Fruit fly (Drosophila melanogaster) whole organism, prepupa: Measurements from ENCODE around the gene Ing5.

Experiments used
- Blimp-1 ChIP-seq: fragments of 200-800 bp; sonication (Bioruptor generic); optimal IDR thresholded peaks from 3 replicates; lab custom pipeline; 2017; ENCODE audit warnings: missing biosample characterization, missing genetic modification characterization, mild to moderate bottlenecking, moderate library complexity, missing genetic modification reagents
- CG10631 ChIP-seq: fragments of 200-800 bp; sonication (Bioruptor generic); optimal IDR thresholded peaks from 2 replicates; lab custom pipeline; 2016; ENCODE audit warnings: missing biosample characterization, missing genetic modification characterization
- CG10669 ChIP-seq: fragments of 200-800 bp; sonication (Bioruptor generic); optimal IDR thresholded peaks from 3 replicates; lab custom pipeline; 2018; ENCODE audit warnings: missing biosample characterization, mild to moderate bottlenecking, missing genetic modification characterization, moderate library complexity
- CG11762 ChIP-seq: fragments of 200-800 bp; sonication (Bioruptor generic); optimal IDR thresholded peaks from 3 replicates; lab custom pipeline; 2016; ENCODE audit warnings: missing biosample characterization, missing genetic modification characterization; ENCODE audit not compliant: insufficient read depth
- CG11902 ChIP-seq: fragments of 200-800 bp; sonication (Bioruptor generic); optimal IDR thresholded peaks from 3 replicates; lab custom pipeline; 2016; ENCODE audit warnings: missing biosample characterization, missing genetic modification characterization
- CG15336 ChIP-seq: fragments of 200-800 bp; sonication (Bioruptor generic); IDR thresholded peaks from 2 replicates; pipeline ENCODE4 v1.3.6; 2022; ENCODE audit warnings: missing biosample characterization, missing genetic modification characterization
- CG1621 ChIP-seq: fragments of 200-800 bp; sonication (Bioruptor generic); optimal IDR thresholded peaks from 3 replicates; lab custom pipeline; 2018; ENCODE audit warnings: missing biosample characterization, mild to moderate bottlenecking, missing genetic modification characterization
- CG3032 ChIP-seq: fragments of 200-800 bp; optimal IDR thresholded peaks from 2 replicates; lab custom pipeline; 2019; ENCODE audit warnings: missing biosample characterization, mild to moderate bottlenecking, missing genetic modification characterization, moderate library complexity
- CG31627 ChIP-seq: fragments of 200-800 bp; sonication (Bioruptor generic); optimal IDR thresholded peaks from 3 replicates; lab custom pipeline; 2016; ENCODE audit warnings: missing biosample characterization, missing genetic modification characterization
- CG32006 ChIP-seq: fragments of 200-800 bp; sonication (Bioruptor generic); optimal IDR thresholded peaks from 3 replicates; lab custom pipeline; 2017; ENCODE audit warnings: missing biosample characterization, mild to moderate bottlenecking, missing genetic modification characterization
- CG3919 ChIP-seq: fragments of 200-800 bp; sonication (Bioruptor generic); optimal IDR thresholded peaks from 3 replicates; lab custom pipeline; 2016; ENCODE audit warnings: missing biosample characterization, missing genetic modification characterization
- CG4318 ChIP-seq: fragments of 200-800 bp; sonication (Bioruptor generic); optimal IDR thresholded peaks from 3 replicates; lab custom pipeline; 2017; ENCODE audit warnings: missing biosample characterization, mild to moderate bottlenecking, missing genetic modification characterization
- CG6163 ChIP-seq: fragments of 200-800 bp; sonication (Bioruptor generic); IDR thresholded peaks from 3 replicates; pipeline ENCODE4 v1.3.6; 2022; ENCODE audit warnings: missing biosample characterization, missing genetic modification characterization
- CG6276 ChIP-seq: fragments of 200-800 bp; sonication (Bioruptor generic); optimal IDR thresholded peaks from 2 replicates; lab custom pipeline; 2017; ENCODE audit warnings: missing biosample characterization, mild to moderate bottlenecking, missing genetic modification characterization
- CG6792 ChIP-seq: fragments of 200-800 bp; sonication (Bioruptor generic); optimal IDR thresholded peaks from 3 replicates; lab custom pipeline; 2016; ENCODE audit warnings: missing biosample characterization, missing genetic modification characterization
- CG6808 ChIP-seq: fragments of 200-800 bp; sonication (Bioruptor generic); optimal IDR thresholded peaks from 3 replicates; lab custom pipeline; 2017; ENCODE audit warnings: missing biosample characterization, missing genetic modification characterization, mild to moderate bottlenecking, moderate library complexity, missing genetic modification reagents
- CG6854 ChIP-seq: fragments of 200-800 bp; sonication (Bioruptor generic); optimal IDR thresholded peaks from 2 replicates; lab custom pipeline; 2017; ENCODE audit warnings: missing biosample characterization, mild to moderate bottlenecking, missing genetic modification characterization
- CG7368 ChIP-seq: fragments of 200-800 bp; sonication (Bioruptor generic); optimal IDR thresholded peaks from 3 replicates; lab custom pipeline; 2016; ENCODE audit warnings: missing biosample characterization, missing genetic modification characterization
- CG8119 ChIP-seq: fragments of 200-800 bp; sonication (Bioruptor generic); IDR thresholded peaks from 3 replicates; pipeline ENCODE4 v1.3.6; 2022; ENCODE audit warnings: missing biosample characterization, missing genetic modification characterization
- CG8319 ChIP-seq: fragments of 200-800 bp; sonication (Bioruptor generic); optimal IDR thresholded peaks from 3 replicates; lab custom pipeline; 2016; ENCODE audit warnings: missing biosample characterization, missing genetic modification characterization
- CG8632 ChIP-seq: fragments of 200-800 bp; sonication (Bioruptor generic); optimal IDR thresholded peaks from 3 replicates; lab custom pipeline; 2016; ENCODE audit warnings: missing biosample characterization, missing genetic modification characterization
- Eip78C ChIP-seq: fragments of 200-800 bp; sonication (Bioruptor generic); peaks from one replicate; lab custom pipeline; 2016; ENCODE audit warnings: missing biosample characterization, missing genetic modification characterization
- Eip93F ChIP-seq: fragments of 200-800 bp; sonication (Bioruptor generic); optimal IDR thresholded peaks from 2 replicates; lab custom pipeline; 2016; ENCODE audit warnings: missing biosample characterization, mild to moderate bottlenecking, missing genetic modification characterization
- Ets21C ChIP-seq: fragments of 200-800 bp; sonication (Bioruptor generic); optimal IDR thresholded peaks from 3 replicates; lab custom pipeline; 2016; ENCODE audit warnings: missing biosample characterization, missing genetic modification characterization
- Ets96B ChIP-seq: fragments of 200-800 bp; optimal IDR thresholded peaks from 2 replicates; lab custom pipeline; 2019; ENCODE audit warnings: missing biosample characterization, mild to moderate bottlenecking, missing genetic modification characterization, moderate library complexity
- Gug ChIP-seq: fragments of 200-800 bp; sonication (Bioruptor generic); IDR thresholded peaks from 2 replicates; pipeline ENCODE4 v1.3.6; 2022; ENCODE audit warnings: missing biosample characterization, missing genetic modification characterization
- Hr38 ChIP-seq: sonication (Bioruptor generic); optimal IDR thresholded peaks from 2 replicates; lab custom pipeline; 2016; ENCODE audit warnings: missing biosample characterization, missing genetic modification characterization
- Hr4 ChIP-seq: fragments of 200-800 bp; sonication (Bioruptor generic); optimal IDR thresholded peaks from 3 replicates; lab custom pipeline; 2016; ENCODE audit warnings: missing biosample characterization, missing genetic modification characterization
- Lpt ChIP-seq: fragments of 200-800 bp; sonication (Bioruptor generic); optimal IDR thresholded peaks from 3 replicates; lab custom pipeline; 2016; ENCODE audit warnings: missing biosample characterization, missing genetic modification characterization
- Met ChIP-seq: fragments of 200-800 bp; sonication (Bioruptor generic); optimal IDR thresholded peaks from 3 replicates; lab custom pipeline; 2016; ENCODE audit warnings: missing biosample characterization, missing genetic modification characterization
- OdsH ChIP-seq: fragments of 200-800 bp; sonication (Bioruptor generic); optimal IDR thresholded peaks from 3 replicates; lab custom pipeline; 2016; ENCODE audit warnings: missing biosample characterization, missing genetic modification characterization
- Smox ChIP-seq: fragments of 200-800 bp; sonication (Bioruptor generic); optimal IDR thresholded peaks from 3 replicates; lab custom pipeline; 2016; ENCODE audit warnings: missing biosample characterization, missing genetic modification characterization
- Sox102F ChIP-seq: fragments of 200-800 bp; sonication (Bioruptor generic); optimal IDR thresholded peaks from 2 replicates; lab custom pipeline; 2016; ENCODE audit warnings: missing biosample characterization, mild to moderate bottlenecking, missing genetic modification characterization
- Sox14 ChIP-seq: fragments of 200-800 bp; sonication (Bioruptor generic); optimal IDR thresholded peaks from 3 replicates; lab custom pipeline; 2016; ENCODE audit warnings: missing biosample characterization, missing genetic modification characterization
- Sox15 ChIP-seq: fragments of 200-800 bp; sonication (Bioruptor generic); optimal IDR thresholded peaks from 3 replicates; lab custom pipeline; 2016; ENCODE audit warnings: missing biosample characterization, missing genetic modification characterization
- acj6 ChIP-seq: fragments of 200-800 bp; sonication (Bioruptor generic); optimal IDR thresholded peaks from 3 replicates; lab custom pipeline; 2016; ENCODE audit warnings: missing biosample characterization, missing genetic modification characterization
- cyc ChIP-seq: fragments of 200-800 bp; sonication (Bioruptor generic); optimal IDR thresholded peaks from 3 replicates; lab custom pipeline; 2016; ENCODE audit warnings: missing biosample characterization, missing genetic modification characterization
- dac ChIP-seq: fragments of 200-800 bp; sonication (Bioruptor generic); optimal IDR thresholded peaks from 2 replicates; lab custom pipeline; 2017; ENCODE audit warnings: missing biosample characterization, mild to moderate bottlenecking, missing genetic modification characterization
- dsx ChIP-seq: fragments of 200-800 bp; optimal IDR thresholded peaks from 3 replicates; lab custom pipeline; 2019; ENCODE audit warnings: missing biosample characterization, mild to moderate bottlenecking, missing genetic modification characterization, moderate library complexity; ENCODE audit not compliant: poor library complexity, severe bottlenecking
- eg ChIP-seq: fragments of 200-800 bp; sonication (Bioruptor generic); IDR thresholded peaks from 3 replicates; pipeline ENCODE4 v1.3.6; 2022; ENCODE audit warnings: missing biosample characterization, missing genetic modification characterization
- fd85E ChIP-seq: fragments of 200-800 bp; sonication (Bioruptor generic); optimal IDR thresholded peaks from 3 replicates; lab custom pipeline; 2016; ENCODE audit warnings: missing biosample characterization, missing genetic modification characterization
- fkh ChIP-seq: fragments of 200-800 bp; sonication (Bioruptor generic); optimal IDR thresholded peaks from 3 replicates; lab custom pipeline; 2017; ENCODE audit warnings: missing biosample characterization, mild to moderate bottlenecking, missing genetic modification characterization, moderate library complexity
- net ChIP-seq: fragments of 200-800 bp; sonication (Bioruptor generic); optimal IDR thresholded peaks from 3 replicates; lab custom pipeline; 2016; ENCODE audit warnings: missing biosample characterization, missing genetic modification characterization
- salr ChIP-seq, 2 experiments: fragments of 200-800 bp; sonication (Bioruptor generic); optimal IDR thresholded peaks; 3 replicates each; lab custom pipeline; 2016 to 2018; ENCODE audit warnings: missing biosample characterization in 2 of 2, missing genetic modification characterization in 2 of 2, mild to moderate bottlenecking in 1 of 2
- spab ChIP-seq: fragments of 200-800 bp; sonication (Bioruptor generic); optimal IDR thresholded peaks from 2 replicates; lab custom pipeline; 2017; ENCODE audit warnings: missing biosample characterization, mild to moderate bottlenecking, missing genetic modification characterization, missing genetic modification reagents
- ss ChIP-seq, 2 experiments: fragments of 200-800 bp; sonication (Bioruptor generic); optimal IDR thresholded peaks; 2 replicates in 1 of 2; 3 replicates in 1 of 2; lab custom pipeline; 2017 to 2018; ENCODE audit warnings: mild to moderate bottlenecking in 2 of 2, missing biosample characterization in 2 of 2, missing genetic modification characterization in 2 of 2, moderate library complexity in 1 of 2
- topi ChIP-seq: fragments of 200-800 bp; sonication (Bioruptor generic); optimal IDR thresholded peaks from 3 replicates; lab custom pipeline; 2016; ENCODE audit warnings: missing biosample characterization, missing genetic modification characterization
- vri ChIP-seq: fragments of 200-800 bp; sonication (Bioruptor generic); optimal IDR thresholded peaks from 3 replicates; lab custom pipeline; 2016; ENCODE audit warnings: missing biosample characterization, mild to moderate bottlenecking, missing genetic modification characterization

Gene Ing5

dm6 chr2L:13368940-13369339 is 18.2 kb downstream of the Ing5 start, which contains the start of gene CG31855 (continued):
- TF ChIP-seq topi (GFP tag; lab: Kevin White, UChicago): peak; percentile 84
- TF ChIP-seq CG6808 (GFP tag; lab: Kevin White, UChicago): peak; percentile 64
- TF ChIP-seq CG6854: peak; percentile 65
- peak; percentile 50 for TF ChIP-seq spab
- no peak for TF ChIP-seq Hr38 (GFP tag; lab: Kevin White, UChicago)
- peak; percentile 62; the same call in 2 of the 3 replicates for TF ChIP-seq CG6163 (GFP tag; lab: Robert Waterston, UW)
- TF ChIP-seq Sox15 (GFP tag; lab: Kevin White, UChicago): peak; percentile 38
- no peak for TF ChIP-seq fkh (GFP tag; lab: Kevin White, UChicago)
- TF ChIP-seq CG31627: peak; percentile 79
- peak; percentile 52 for TF ChIP-seq CG11902 (GFP tag; lab: Kevin White, UChicago)
- TF ChIP-seq vri: no peak
- TF ChIP-seq Eip93F (GFP tag; lab: Kevin White, UChicago): peak; percentile 58
- TF ChIP-seq acj6 (GFP tag; lab: Kevin White, UChicago): peak; percentile 83
- peak; percentile 84 for TF ChIP-seq cyc (GFP tag; lab: Kevin White, UChicago)
- TF ChIP-seq CG10631 (GFP tag; lab: Kevin White, UChicago): peak; percentile 71

- TF ChIP-seq CG6854: no peak
- TF ChIP-seq ss (GFP tag; optimal IDR thresholded peaks at IDR 0.05; lab: Kevin White, UChicago): no peak
- TF ChIP-seq Lpt (GFP tag; lab: Kevin White, UChicago): no peak
- TF ChIP-seq Smox (GFP tag; lab: Kevin White, UChicago): peak; percentile 37
- TF ChIP-seq Gug (GFP tag; lab: Robert Waterston, UW): no peak
- no peak for TF ChIP-seq net
- no peak for TF ChIP-seq CG4318 (GFP tag; lab: Kevin White, UChicago)
- no peak for TF ChIP-seq CG1621 (tag; lab: Kevin White, UChicago)
- TF ChIP-seq CG6808 (GFP tag; lab: Kevin White, UChicago): no peak
- peak; percentile 25 for TF ChIP-seq Hr4 (GFP tag; lab: Kevin White, UChicago)
- TF ChIP-seq salr (GFP tag; optimal IDR thresholded peaks at IDR 0.05; lab: Kevin White, UChicago): no peak
- no peak for TF ChIP-seq Met
- TF ChIP-seq CG3032 (tag; lab: Kevin White, UChicago): peak; percentile 3
- TF ChIP-seq Hr38 (GFP tag; lab: Kevin White, UChicago): no peak
- no peak for TF ChIP-seq CG6792
- no peak for TF ChIP-seq CG32006
- peak; percentile 24 for TF ChIP-seq acj6 (GFP tag; lab: Kevin White, UChicago)
- TF ChIP-seq CG10669 (GFP tag; lab: Kevin White, UChicago): no peak
- TF ChIP-seq fd85E (GFP tag; lab: Kevin White, UChicago): no peak
- TF ChIP-seq CG6276: no peak
- TF ChIP-seq CG15336 (GFP tag; lab: Robert Waterston, UW): no peak
- no peak for TF ChIP-seq CG3919
- no peak for TF ChIP-seq dsx (GFP tag; lab: Kevin White, UChicago)
- no peak for TF ChIP-seq topi (GFP tag; lab: Kevin White, UChicago)
- TF ChIP-seq Blimp-1 (GFP tag; lab: Kevin White, UChicago): no peak
- TF ChIP-seq vri: no peak
- peak; percentile 79 for TF ChIP-seq Eip78C (GFP tag; lab: Kevin White, UChicago)
- TF ChIP-seq dac (GFP tag; lab: Kevin White, UChicago): no peak
- TF ChIP-seq CG8319 (GFP tag; lab: Kevin White, UChicago): no peak
- TF ChIP-seq CG8119: no peak
- no peak for TF ChIP-seq spab
- TF ChIP-seq Sox102F (GFP tag; lab: Kevin White, UChicago): no peak
- TF ChIP-seq Ets96B (tag; lab: Kevin White, UChicago): no peak
- TF ChIP-seq CG7368: no peak
- no peak for TF ChIP-seq CG8632
- TF ChIP-seq CG11762: no peak
- TF ChIP-seq Sox14: no peak
- TF ChIP-seq Sox15 (GFP tag; lab: Kevin White, UChicago): no peak
- no peak for TF ChIP-seq CG31627
- peak; percentile 34 for TF ChIP-seq Eip93F (GFP tag; lab: Kevin White, UChicago)
- no peak for TF ChIP-seq CG6163 (GFP tag; lab: Robert Waterston, UW)
- TF ChIP-seq eg (GFP tag; lab: Robert Waterston, UW): no peak
- no peak for TF ChIP-seq fkh (GFP tag; lab: Kevin White, UChicago)
- TF ChIP-seq Ets21C (GFP tag; lab: Kevin White, UChicago): no peak
- TF ChIP-seq OdsH: no peak
- peak; percentile 9 for TF ChIP-seq cyc (GFP tag; lab: Kevin White, UChicago)
Observed at dm6 chr2L:13367378-13367777, 19.7 kb downstream of the Ing5 start, which contains the start of gene Tap42. Gene Tap42 (plus strand): TSS chr2L:13367617.
